Fruit fly (Drosophila melanogaster): Measurements from ENCODE around the gene CCT1.

CCT1 gene

DNA sequence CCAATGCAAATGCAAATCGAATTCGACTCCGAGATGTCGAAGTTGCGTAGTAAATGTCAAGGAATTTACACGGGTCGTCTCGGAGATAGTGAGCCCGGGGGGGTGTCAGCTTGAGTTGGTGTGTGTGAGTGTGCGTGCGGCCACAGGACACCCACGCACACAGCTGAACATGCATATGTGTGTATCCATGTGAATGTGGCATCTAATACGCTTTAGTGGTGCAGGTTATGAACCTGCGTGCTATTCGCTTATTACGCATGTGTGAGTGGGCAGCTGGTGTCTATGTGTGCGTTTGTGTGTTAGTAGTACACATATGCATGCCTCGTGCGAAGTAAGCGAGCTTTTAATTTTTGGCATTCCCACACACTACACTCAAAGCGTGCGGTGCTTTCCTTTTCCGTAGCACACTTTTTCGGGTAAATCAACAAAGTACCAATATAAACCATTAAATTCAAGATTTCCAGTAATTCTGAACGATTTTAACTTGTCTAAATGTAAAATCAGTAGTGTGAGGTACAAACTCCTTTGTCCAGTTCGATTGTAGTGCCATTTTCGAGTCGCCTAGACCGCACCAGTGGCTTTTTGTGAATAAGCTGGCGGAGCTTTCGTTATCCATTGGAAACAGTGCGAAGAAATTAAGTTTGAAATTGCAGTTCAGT, 22.3 kb downstream of the CCT1 start (continued):
- peak; percentile 1 for TF ChIP-seq MTF-1 (GFP tag; optimal IDR thresholded peaks at IDR 0.05; ENCODE audit: borderline replicate concordance)
- TF ChIP-seq CG6689 (GFP tag; IDR thresholded peaks at IDR 0.05): peak; percentile 87
- TF ChIP-seq Atf6 (GFP tag; IDR thresholded peaks at IDR 0.05): peak; percentile 90
- TF ChIP-seq crol (GFP tag; IDR thresholded peaks at IDR 0.05): peak; percentile 14; the same call in 1 of the 2 replicates
- TF ChIP-seq Med (GFP tag): peak; percentile 98
- TF ChIP-seq tio (GFP tag; optimal IDR thresholded peaks at IDR 0.05): no peak
- no peak for TF ChIP-seq Neu2 (GFP tag; optimal IDR thresholded peaks at IDR 0.05; ENCODE audit: borderline replicate concordance)
- peak; percentile 87 for TF ChIP-seq pum (GFP tag; optimal IDR thresholded peaks at IDR 0.05)
- TF ChIP-seq vnd (GFP tag; IDR thresholded peaks at IDR 0.05; ENCODE audit: partially characterized antibody): no peak
- 0 out of 2 replicates have a peak, but pooled peaks have one; percentile 39 for TF ChIP-seq Doc2 (GFP tag; IDR thresholded peaks at IDR 0.05)
- no peak for TF ChIP-seq CG15479 (GFP tag; optimal IDR thresholded peaks at IDR 0.05)
- TF ChIP-seq CG12744 (GFP tag; optimal IDR thresholded peaks at IDR 0.05): peak; percentile 73
- TF ChIP-seq gce (GFP tag; IDR thresholded peaks at IDR 0.05): peak; percentile 65; the same call in 1 of the 3 replicates
- no peak for TF ChIP-seq Doc3 (GFP tag; IDR thresholded peaks at IDR 0.05; ENCODE audit: partially characterized antibody)
- peak; percentile 62 for TF ChIP-seq CG2889 (GFP tag; IDR thresholded peaks at IDR 0.05)
- TF ChIP-seq Deaf1 (tag; optimal IDR thresholded peaks at IDR 0.05): peak; percentile 70
- peak; percentile 48; the same call in 1 of the 2 replicates for TF ChIP-seq MBD-R2 (GFP tag; IDR thresholded peaks at IDR 0.05)
- TF ChIP-seq D19A (tag; optimal IDR thresholded peaks at IDR 0.05): peak; percentile 79
- peak; percentile 84 for TF ChIP-seq Hr3 (GFP tag; optimal IDR thresholded peaks at IDR 0.05)
- peak; percentile 3 for TF ChIP-seq pzg (GFP tag; optimal IDR thresholded peaks at IDR 0.05)
- peak; percentile 87 for TF ChIP-seq scrt (GFP tag; optimal IDR thresholded peaks at IDR 0.05)
- TF ChIP-seq BEAF-32 (GFP tag; optimal IDR thresholded peaks at IDR 0.05): no peak
- peak; percentile 54 for TF ChIP-seq CG2875 (GFP tag; optimal IDR thresholded peaks at IDR 0.05)
- TF ChIP-seq jigr1 (GFP tag; IDR thresholded peaks at IDR 0.05): peak; percentile 64; the same call in 2 of the 3 replicates
- TF ChIP-seq tup (GFP tag; optimal IDR thresholded peaks at IDR 0.05): peak; percentile 87
- TF ChIP-seq slou (GFP tag; optimal IDR thresholded peaks at IDR 0.05): peak; percentile 87
- no peak for TF ChIP-seq kni (GFP tag; optimal IDR thresholded peaks at IDR 0.05)
- peak; percentile 81 for TF ChIP-seq H2.0 (GFP tag; IDR thresholded peaks at IDR 0.05)
- peak; percentile 75 for TF ChIP-seq CG13775 (GFP tag; optimal IDR thresholded peaks at IDR 0.05)
- peak; percentile 63; the same call in 1 of the 2 replicates for TF ChIP-seq ap (GFP tag; IDR thresholded peaks at IDR 0.05)
- no peak for TF ChIP-seq CG17568 (GFP tag; optimal IDR thresholded peaks at IDR 0.05)
- TF ChIP-seq Rx (GFP tag; IDR thresholded peaks at IDR 0.05): peak; percentile 67
- no peak for TF ChIP-seq CG2712 (tag; optimal IDR thresholded peaks at IDR 0.05)
- TF ChIP-seq insv (GFP tag; optimal IDR thresholded peaks at IDR 0.05): no peak
- peak; percentile 75 for TF ChIP-seq Blimp-1 (GFP tag; optimal IDR thresholded peaks at IDR 0.05)
- TF ChIP-seq CG2678 (tag; optimal IDR thresholded peaks at IDR 0.05): peak; percentile 94
- no peak for TF ChIP-seq prd (optimal IDR thresholded peaks at IDR 0.05)
- TF ChIP-seq prd (GFP tag; IDR thresholded peaks at IDR 0.05): peak; percentile 88
- peak; percentile 61 for TF ChIP-seq Mad (GFP tag; optimal IDR thresholded peaks at IDR 0.05)
- peak; percentile 87 for TF ChIP-seq CoRest (tag; optimal IDR thresholded peaks at IDR 0.05)
- peak; percentile 83 for TF ChIP-seq Xrp1 (GFP tag; IDR thresholded peaks at IDR 0.05)
- TF ChIP-seq Eip74EF (GFP tag; optimal IDR thresholded peaks at IDR 0.05): no peak
- peak; percentile 97 for TF ChIP-seq Ets65A (GFP tag)
- TF ChIP-seq Dp (GFP tag; optimal IDR thresholded peaks at IDR 0.05): no peak
- TF ChIP-seq Hand (GFP tag; optimal IDR thresholded peaks at IDR 0.05): peak; percentile 92
- peak; percentile 74 to 88 for TF ChIP-seq Pdp1 (GFP tag; optimal IDR thresholded peaks at IDR 0.05)
- TF ChIP-seq cas (GFP tag; IDR thresholded peaks at IDR 0.05): peak; percentile 78
- peak; percentile 72 for TF ChIP-seq CG17829 (tag; optimal IDR thresholded peaks at IDR 0.05)
- no peak for TF ChIP-seq knrl (GFP tag; IDR thresholded peaks at IDR 0.05; ENCODE audit: partially characterized antibody)
